Worm (Caenorhabditis elegans) whole organism, late embryonic: ENCODE results near the gene cpr-2.

ENCODE experiments used
- ceh-6 ChIP-seq: fragments of 200-800 bp; sonication (Bioruptor generic); optimal IDR thresholded peaks from 2 replicates; lab custom pipeline; 2018; ENCODE audit warnings: mild to moderate bottlenecking, missing genetic modification characterization, missing compliant biosample characterization
- lin-11 ChIP-seq: fragments of 200-800 bp; sonication (Bioruptor generic); optimal IDR thresholded peaks from 2 replicates; lab custom pipeline; 2018; ENCODE audit warnings: mild to moderate bottlenecking, missing genetic modification characterization, missing compliant biosample characterization
- pag-3 ChIP-seq: sonication (generic microtip); optimal IDR thresholded peaks from 2 replicates; lab custom pipeline; 2016; ENCODE audit warnings: missing compliant biosample characterization, missing genetic modification characterization, borderline replicate concordance
- pha-4 ChIP-seq: fragments of 150-350 bp; optimal IDR thresholded peaks from 2 replicates; lab custom pipeline; 2018; ENCODE audit warnings: missing biosample characterization, missing genetic modification reagents, missing genetic modification characterization
- sdc-2 ChIP-seq: sonication (generic microtip); optimal IDR thresholded peaks from 2 replicates; lab custom pipeline; 2016; ENCODE audit warnings: missing genotype, missing genetic modification characterization, missing compliant biosample characterization
- tbx-2 ChIP-seq: sonication (generic microtip); optimal IDR thresholded peaks from 2 replicates; lab custom pipeline; 2016; ENCODE audit warnings: missing genetic modification characterization, missing compliant biosample characterization
- tbx-7 ChIP-seq: sonication (generic microtip); optimal IDR thresholded peaks from 2 replicates; lab custom pipeline; 2016; ENCODE audit warnings: missing genotype, missing genetic modification characterization, missing compliant biosample characterization
- unc-55 ChIP-seq: sonication (generic microtip); optimal IDR thresholded peaks from 2 replicates; lab custom pipeline; 2017; ENCODE audit warnings: missing biosample characterization, missing genetic modification reagents, missing genetic modification characterization
- ztf-16 ChIP-seq: sonication (generic microtip); optimal IDR thresholded peaks from 2 replicates; lab custom pipeline; 2017; ENCODE audit warnings: missing genetic modification characterization, missing compliant biosample characterization

DNA sequence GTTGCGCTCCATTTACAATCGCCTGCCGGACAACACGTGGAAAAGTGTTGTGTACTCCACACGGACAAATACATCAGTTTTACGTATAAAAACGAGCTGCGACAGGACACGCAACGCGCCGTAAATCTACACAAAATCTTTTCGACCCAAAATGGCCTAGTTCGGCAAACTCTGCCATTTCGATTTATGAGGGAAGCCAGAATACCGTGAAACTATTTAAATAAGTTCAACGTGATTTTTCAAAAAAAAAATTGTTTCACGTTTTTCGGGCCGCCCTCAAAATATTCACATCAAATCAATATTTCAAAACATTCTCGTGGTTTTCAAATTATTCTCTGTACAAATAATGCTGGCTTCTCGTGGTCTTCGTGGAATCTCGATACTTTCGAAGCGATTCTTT is 7.0 kb downstream of the cpr-2 start, which contains the start of gene F36D3.8:
- no peak for TF ChIP-seq sdc-2
- TF ChIP-seq lin-11 (tag; lab: Kevin White, UChicago): no peak
- TF ChIP-seq ztf-16 (tag; lab: Kevin White, UChicago): no peak
- no peak for TF ChIP-seq tbx-2 (tag; lab: Kevin White, UChicago)
- no peak for TF ChIP-seq ceh-6 (GFP tag; lab: Kevin White, UChicago)
- TF ChIP-seq unc-55 (GFP tag; lab: Kevin White, UChicago): no peak
- TF ChIP-seq pag-3: no peak
- TF ChIP-seq pha-4 (tag; lab: Kevin White, UChicago): no peak
- no peak for TF ChIP-seq tbx-7
